Fruit fly (Drosophila melanogaster): ENCODE measurements around the gene scny.

DNA sequence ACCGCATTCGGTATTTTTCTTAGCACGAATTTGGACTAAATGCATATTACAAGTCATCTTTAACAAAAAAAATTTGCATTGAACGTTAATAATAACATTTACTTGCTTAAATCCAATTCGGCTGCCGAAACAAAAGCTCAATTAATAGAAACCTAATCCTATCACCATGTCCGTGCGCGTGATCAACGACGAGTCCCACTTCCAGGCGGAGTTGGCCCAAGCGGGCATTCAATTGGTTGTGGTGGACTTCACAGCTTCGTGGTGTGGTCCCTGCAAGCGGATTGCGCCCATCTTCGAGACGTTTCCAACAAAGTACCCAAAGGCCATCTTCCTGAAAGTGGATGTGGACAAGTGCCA is 3.0 kb upstream of the scny start, which contains the start of gene Txl:
- TF ChIP-seq kay (GFP tag; ENCODE audit: borderline replicate concordance) (no peak), CG14711 (tag; optimal IDR thresholded peaks at IDR 0.05) (no peak)
